Worm (Caenorhabditis elegans) whole organism, midembryonic: ENCODE data around the gene K07D4.2.

Experiments used
- T22C8.4 ChIP-seq: fragments of 200-800 bp; sonication (Bioruptor generic); IDR thresholded peaks from 2 replicates; pipeline ENCODE4 v1.3.6; 2022; ENCODE audit warnings: missing genetic modification characterization, missing compliant biosample characterization
- flt-1 ChIP-seq: fragments of 200-800 bp; sonication (Bioruptor generic); IDR thresholded peaks from 2 replicates; pipeline ENCODE4 v1.3.6; 2022; ENCODE audit warnings: missing genetic modification characterization, missing compliant biosample characterization

- TF ChIP-seq flt-1 (GFP tag; lab: Robert Waterston, UW) (no peak), T22C8.4 (no peak)
Observed at ce11 chrII:4085601-4086000, 40.3 kb upstream of the K07D4.2 start.
